Worm (Caenorhabditis elegans): ENCODE data around the gene T24C4.10.

T24C4.10 gene

DNA sequence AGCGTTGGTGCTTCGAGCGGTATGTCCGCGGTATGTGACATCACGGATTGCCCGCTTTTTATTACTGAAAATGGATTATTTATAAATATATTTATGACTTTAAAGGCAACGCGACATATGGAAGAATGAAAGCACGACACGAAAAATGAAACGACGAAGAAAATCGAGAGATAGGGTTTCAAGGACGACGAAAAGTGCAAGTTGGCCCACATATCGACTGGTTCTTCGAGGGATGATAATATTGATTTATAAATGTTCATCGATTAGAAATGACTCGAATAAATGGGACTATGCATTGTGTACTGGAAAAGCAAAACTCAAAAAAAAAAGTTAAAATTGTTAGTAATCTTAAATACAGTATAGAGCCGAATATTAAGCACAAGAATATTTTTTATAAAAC, 4.3 kb downstream of the T24C4.10 start, which contains the start of gene zer-1:
zer-1 (minus strand) TSS at position 68 of the 400 bp plus-strand sequence.
- TF ChIP-seq ceh-43 (GFP tag; optimal IDR thresholded peaks at IDR 0.05) (no peak), zip-8 (tag; optimal IDR thresholded peaks at IDR 0.05) (no peak), lsy-2 (tag; optimal IDR thresholded peaks at IDR 0.05) (no peak), tbx-8 (GFP tag; optimal IDR thresholded peaks at IDR 0.05) (no peak), unc-39 (tag; optimal IDR thresholded peaks at IDR 0.05) (no peak), mep-1 (tag; optimal IDR thresholded peaks at IDR 0.05) (no peak)

DNA sequence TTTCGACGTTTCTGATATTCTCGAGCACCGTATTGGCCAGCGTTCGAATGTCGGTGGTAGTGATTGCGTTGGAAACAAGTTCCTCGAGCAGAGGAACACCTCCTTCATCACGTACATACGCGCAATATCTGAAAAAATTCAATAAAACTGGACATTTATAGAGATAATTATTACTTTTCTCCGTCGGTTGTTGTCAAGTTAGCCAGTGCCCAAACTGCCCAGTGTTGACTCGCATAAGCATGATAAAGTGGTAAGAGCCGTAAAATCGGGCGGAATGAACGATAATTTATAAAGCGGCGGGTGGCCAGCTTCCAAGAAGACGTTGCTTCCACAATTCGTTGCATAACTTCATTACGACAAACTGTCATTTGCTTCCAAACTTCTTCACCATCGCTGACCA, 7.4 kb downstream of the T24C4.10 start:
- TF ChIP-seq nhr-76 (tag; optimal IDR thresholded peaks at IDR 0.05) (no peak), sptf-1 (tag; optimal IDR thresholded peaks at IDR 0.05) (no peak), zip-8 (tag; optimal IDR thresholded peaks at IDR 0.05) (no peak), ceh-43 (GFP tag; optimal IDR thresholded peaks at IDR 0.05) (no peak), flh-1 (GFP tag; optimal IDR thresholded peaks at IDR 0.05) (no peak), lsy-2 (tag; optimal IDR thresholded peaks at IDR 0.05) (no peak)

DNA sequence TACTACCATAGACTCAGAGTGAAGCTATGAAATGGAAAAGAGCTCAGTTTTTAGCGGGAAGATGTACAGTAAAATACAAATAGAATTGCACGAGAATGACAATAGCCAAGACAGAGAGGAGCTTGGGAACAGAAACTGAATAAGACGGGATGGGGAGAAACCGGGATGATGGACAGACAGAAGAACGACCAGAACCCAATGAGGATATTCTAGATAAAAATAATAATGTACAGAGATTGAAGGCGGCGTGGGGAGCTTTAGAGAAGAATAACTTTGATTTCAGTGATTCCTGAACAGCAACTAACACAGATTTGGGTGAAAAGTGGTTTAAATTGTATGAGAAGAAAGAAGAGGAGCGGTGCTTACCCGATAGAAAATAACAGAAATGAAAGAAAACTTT, 9.6 kb downstream of the T24C4.10 start:
- TF ChIP-seq drap-1 (GFP tag; optimal IDR thresholded peaks at IDR 0.05) (no peak), sem-2 (GFP tag; optimal IDR thresholded peaks at IDR 0.05) (no peak), ztf-11 (tag; optimal IDR thresholded peaks at IDR 0.05) (no peak), unc-120 (tag; optimal IDR thresholded peaks at IDR 0.05; ENCODE audit: poor library complexity, severe bottlenecking) (no peak), ceh-83 (GFP tag; optimal IDR thresholded peaks at IDR 0.05) (no peak), M03D4.4 (tag; optimal IDR thresholded peaks at IDR 0.05) (no peak), ham-2 (GFP tag; optimal IDR thresholded peaks at IDR 0.05) (no peak), blmp-1 (tag; optimal IDR thresholded peaks at IDR 0.05) (no peak), nhr-237 (tag; optimal IDR thresholded peaks at IDR 0.05) (no peak), elt-3 (tag; optimal IDR thresholded peaks at IDR 0.05) (no peak), pha-4 (tag; optimal IDR thresholded peaks at IDR 0.05) (no peak), tbx-8 (GFP tag; optimal IDR thresholded peaks at IDR 0.05) (no peak), mab-5 (tag; optimal IDR thresholded peaks at IDR 0.05) (no peak), hlh-1 (tag; optimal IDR thresholded peaks at IDR 0.05) (no peak), flh-1 (GFP tag; optimal IDR thresholded peaks at IDR 0.05) (no peak), cnd-1 (tag; optimal IDR thresholded peaks at IDR 0.05) (no peak), nhr-12 (tag; optimal IDR thresholded peaks at IDR 0.05) (no peak), ceh-43 (GFP tag; optimal IDR thresholded peaks at IDR 0.05) (no peak)

DNA sequence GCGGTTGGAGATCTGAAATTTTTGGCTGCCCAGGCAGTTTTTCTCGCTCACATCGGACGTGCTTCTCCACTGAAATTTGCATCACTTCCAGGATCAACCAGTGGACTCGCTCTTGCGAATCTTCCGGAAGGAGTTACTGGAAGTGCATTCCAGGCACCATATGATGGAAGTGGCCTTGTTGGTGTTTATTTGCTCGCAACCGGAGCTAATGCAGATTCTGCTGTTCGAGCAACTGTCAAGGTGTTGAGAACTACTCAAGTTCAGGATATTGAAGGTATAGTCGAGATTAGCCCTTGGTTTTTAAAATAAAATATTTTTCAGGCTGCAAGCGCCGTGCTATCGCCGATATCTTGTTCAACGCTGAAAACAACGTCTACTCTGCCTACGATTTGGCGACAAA, 10.2 kb downstream of the T24C4.10 start:
- TF ChIP-seq cnd-1 (tag; optimal IDR thresholded peaks at IDR 0.05) (no peak), lin-13 (tag; optimal IDR thresholded peaks at IDR 0.05) (no peak), nhr-12 (tag; optimal IDR thresholded peaks at IDR 0.05) (no peak), sem-2 (GFP tag; optimal IDR thresholded peaks at IDR 0.05) (no peak), nhr-2 (tag; optimal IDR thresholded peaks at IDR 0.05) (no peak), mep-1 (tag; optimal IDR thresholded peaks at IDR 0.05) (no peak), sptf-1 (tag; optimal IDR thresholded peaks at IDR 0.05) (no peak), unc-39 (tag; optimal IDR thresholded peaks at IDR 0.05) (no peak), tbx-8 (GFP tag; optimal IDR thresholded peaks at IDR 0.05) (no peak), unc-62 (GFP tag; optimal IDR thresholded peaks at IDR 0.05) (no peak), snpc-4 (tag; optimal IDR thresholded peaks at IDR 0.05) (no peak), mab-5 (tag; optimal IDR thresholded peaks at IDR 0.05) (no peak), nhr-237 (tag; optimal IDR thresholded peaks at IDR 0.05) (no peak), mls-2 (tag; optimal IDR thresholded peaks at IDR 0.05) (no peak), elt-3 (tag; optimal IDR thresholded peaks at IDR 0.05) (no peak), ceh-83 (GFP tag; optimal IDR thresholded peaks at IDR 0.05) (no peak)

DNA sequence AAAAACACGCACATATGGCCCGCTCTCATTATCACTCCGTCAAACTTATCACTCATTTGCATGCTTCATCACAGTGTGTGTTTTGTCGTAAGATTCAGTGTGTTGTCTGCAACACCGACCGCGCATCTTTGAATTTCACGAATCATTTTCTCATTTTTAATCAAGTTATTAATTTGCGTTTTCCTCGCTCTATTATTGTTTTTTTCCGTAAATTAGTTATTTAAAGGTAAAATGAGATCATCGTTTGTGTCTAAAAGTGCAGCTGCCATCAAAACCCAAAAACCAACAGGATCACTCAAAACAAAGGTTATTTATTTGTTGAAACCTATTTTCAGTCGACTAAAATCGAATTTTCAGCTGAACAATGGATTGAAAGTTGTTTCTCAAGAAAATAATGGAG, 11.4 kb downstream of the T24C4.10 start, which contains the start of the genes T24C4.5 and ucr-2.3:
T24C4.5 (minus strand) TSS at position 101 of the 400 bp plus-strand sequence.
ucr-2.3 (plus strand) TSS at position 227 of the 400 bp plus-strand sequence.
- TF ChIP-seq ztf-11 (tag; optimal IDR thresholded peaks at IDR 0.05) (no peak), blmp-1 (tag; optimal IDR thresholded peaks at IDR 0.05) (no peak), tbx-8 (GFP tag; optimal IDR thresholded peaks at IDR 0.05) (no peak), pha-4 (tag; optimal IDR thresholded peaks at IDR 0.05) (no peak), mep-1 (tag; optimal IDR thresholded peaks at IDR 0.05) (no peak), zip-8 (tag; optimal IDR thresholded peaks at IDR 0.05) (no peak), unc-39 (tag; optimal IDR thresholded peaks at IDR 0.05) (no peak), nhr-28 (tag; optimal IDR thresholded peaks at IDR 0.05) (no peak), nhr-12 (tag; optimal IDR thresholded peaks at IDR 0.05) (no peak), mls-2 (tag; optimal IDR thresholded peaks at IDR 0.05) (no peak), nhr-237 (tag; optimal IDR thresholded peaks at IDR 0.05) (no peak), ceh-39 (tag; optimal IDR thresholded peaks at IDR 0.05) (no peak), sptf-1 (tag; optimal IDR thresholded peaks at IDR 0.05) (no peak), elt-3 (tag; optimal IDR thresholded peaks at IDR 0.05) (no peak), ham-2 (GFP tag; optimal IDR thresholded peaks at IDR 0.05) (no peak)
